Fruit fly (Drosophila melanogaster) whole organism, embryonic: ENCODE measurements around the gene CG2124.
A peak's percentile ranks its signal among the peaks of the same experiment; 100 is the strongest.

ENCODE experiments used
- Abd-B ChIP-seq: fragments of 200-800 bp; sonication (Bioruptor generic); optimal IDR thresholded peaks from 2 replicates; lab custom pipeline; 2018; ENCODE audit warnings: missing biosample characterization, mild to moderate bottlenecking, missing genetic modification characterization, moderate library complexity
- CG12071 ChIP-seq: fragments of 200-800 bp; sonication (Bioruptor generic); optimal IDR thresholded peaks from 3 replicates; lab custom pipeline; 2018; ENCODE audit warnings: missing biosample characterization, mild to moderate bottlenecking, missing genetic modification characterization
- CG7745 ChIP-seq: fragments of 200-800 bp; sonication (Bioruptor generic); optimal IDR thresholded peaks from 2 replicates; lab custom pipeline; 2018; ENCODE audit warnings: missing biosample characterization, mild to moderate bottlenecking, missing genetic modification characterization, moderate library complexity
- Poxn ChIP-seq: fragments of 200-800 bp; sonication (Bioruptor generic); IDR thresholded peaks from 2 replicates; pipeline ENCODE4 v1.3.6; 2022; ENCODE audit warnings: missing biosample characterization, missing genetic modification characterization
- Sox102F ChIP-seq: fragments of 200-800 bp; sonication (Bioruptor generic); optimal IDR thresholded peaks from 2 replicates; lab custom pipeline; 2018; ENCODE audit warnings: missing biosample characterization, mild to moderate bottlenecking, missing genetic modification characterization, moderate library complexity
- dmrt11E ChIP-seq: fragments of 200-800 bp; sonication (Bioruptor generic); optimal IDR thresholded peaks from 3 replicates; lab custom pipeline; 2018; ENCODE audit warnings: missing biosample characterization, mild to moderate bottlenecking, missing genetic modification characterization, moderate library complexity
- p53 ChIP-seq: fragments of 200-800 bp; sonication (Bioruptor generic); optimal IDR thresholded peaks from 2 replicates; lab custom pipeline; 2016; ENCODE audit warnings: missing biosample characterization, missing genetic modification characterization

dm6 chrX:10584461-10584860, 11.5 kb upstream of the CG2124 start:
- TF ChIP-seq Sox102F (GFP tag; lab: Kevin White, UChicago) (peak; percentile 25), p53 (no peak), CG12071 (GFP tag; lab: Kevin White, UChicago) (no peak), dmrt11E (peak; percentile 2), Abd-B (GFP tag; lab: Kevin White, UChicago) (no peak), CG7745 (tag; lab: Kevin White, UChicago) (no peak), Poxn (GFP tag; lab: Robert Waterston, UW) (no peak)
